1 fruit fly cellular context compared by ENCODE assay signal in genomic region chr3R:11773325-11773998, dm6.
A peak's percentile ranks its signal among the peaks of the same experiment; 100 is the strongest.
TF ChIP-seq lines count a peak whose summit lies in the region.

No protein-coding gene starts in this region.

TF ChIP-seq in whole organism, embryonic, 481 proteins besides CTCF, POLR2A, EP300 and RAD21 (continued from another document):
- TF ChIP-seq CG1529 (GFP tag; optimal IDR thresholded peaks at IDR 0.05; lab: Kevin White, UChicago) (no peak), CrebB (tag; optimal IDR thresholded peaks at IDR 0.05; lab: Kevin White, UChicago) (no peak), Mad (GFP tag; optimal IDR thresholded peaks at IDR 0.05; lab: Kevin White, UChicago) (no peak), CG31441 (GFP tag; IDR thresholded peaks at IDR 0.05; lab: Robert Waterston, UW) (no peak), Dbx (GFP tag; IDR thresholded peaks at IDR 0.05; lab: Robert Waterston, UW) (no peak), fd96Cb (tag; optimal IDR thresholded peaks at IDR 0.05; lab: Kevin White, UChicago) (no peak), Jarid2 (GFP tag; optimal IDR thresholded peaks at IDR 0.05; lab: Kevin White, UChicago) (no peak), chn (GFP tag; optimal IDR thresholded peaks at IDR 0.05; lab: Kevin White, UChicago) (peak; percentile 31), tx (GFP tag; optimal IDR thresholded peaks at IDR 0.05; lab: Kevin White, UChicago) (no peak), tll (GFP tag; optimal IDR thresholded peaks at IDR 0.05; lab: Kevin White, UChicago) (peak in 1 of 2 experiments; percentile 74), CG8290 (GFP tag; optimal IDR thresholded peaks at IDR 0.05; lab: Kevin White, UChicago) (no peak), CG8290 (tag; optimal IDR thresholded peaks at IDR 0.05; lab: Kevin White, UChicago) (no peak), CG18262 (tag; optimal IDR thresholded peaks at IDR 0.05; lab: Kevin White, UChicago) (no peak), lilli (GFP tag; optimal IDR thresholded peaks at IDR 0.05; lab: Kevin White, UChicago) (no peak), bsh (GFP tag; optimal IDR thresholded peaks at IDR 0.05; lab: Kevin White, UChicago) (peak in 1 of 2 experiments; percentile 13), CG15011 (GFP tag; optimal IDR thresholded peaks at IDR 0.05; lab: Kevin White, UChicago) (no peak), CG10274 (GFP tag; optimal IDR thresholded peaks at IDR 0.05; lab: Kevin White, UChicago) (peak; percentile 57), Chrac-16 (GFP tag; optimal IDR thresholded peaks at IDR 0.05; lab: Kevin White, UChicago) (no peak), sna (GFP tag; IDR thresholded peaks at IDR 0.05; lab: Robert Waterston, UW; ENCODE audit: partially characterized antibody) (no peak), CG33557 (GFP tag; optimal IDR thresholded peaks at IDR 0.05; lab: Kevin White, UChicago) (peak; percentile 80), Atf-2 (GFP tag; optimal IDR thresholded peaks at IDR 0.05; lab: Kevin White, UChicago) (no peak), Trl (optimal IDR thresholded peaks at IDR 0.05; lab: Kevin White, UChicago) (peak; percentile 90 to 99), Trl (GFP tag; optimal IDR thresholded peaks at IDR 0.05; lab: Kevin White, UChicago) (peak; percentile 31), dimm (GFP tag; IDR thresholded peaks at IDR 0.05; lab: Robert Waterston, UW) (no peak), vnd (GFP tag; IDR thresholded peaks at IDR 0.05; lab: Robert Waterston, UW; ENCODE audit: partially characterized antibody) (no peak), HmgZ (tag; optimal IDR thresholded peaks at IDR 0.05; lab: Kevin White, UChicago) (no peak), fru (optimal IDR thresholded peaks at IDR 0.05; lab: Kevin White, UChicago) (no peak), wek (GFP tag; optimal IDR thresholded peaks at IDR 0.05; lab: Kevin White, UChicago) (peak; percentile 47), CG3163 (GFP tag; optimal IDR thresholded peaks at IDR 0.05; lab: Kevin White, UChicago) (no peak), Optix (GFP tag; IDR thresholded peaks at IDR 0.05; lab: Robert Waterston, UW) (no peak), nau (GFP tag; optimal IDR thresholded peaks at IDR 0.05; lab: Kevin White, UChicago) (no peak), CG17361 (GFP tag; IDR thresholded peaks at IDR 0.05; lab: Robert Waterston, UW) (no peak), otp (GFP tag; IDR thresholded peaks at IDR 0.05; lab: Robert Waterston, UW) (no peak), CG12659 (GFP tag; optimal IDR thresholded peaks at IDR 0.05; lab: Kevin White, UChicago) (no peak), CG6272 (GFP tag; IDR thresholded peaks at IDR 0.05; lab: Robert Waterston, UW) (no peak), CG2129 (GFP tag; IDR thresholded peaks at IDR 0.05; lab: Robert Waterston, UW; ENCODE audit: partially characterized antibody) (0 out of 2 replicates have a peak, but pooled peaks have one; percentile 16), trh (GFP tag; optimal IDR thresholded peaks at IDR 0.05; lab: Kevin White, UChicago) (no peak), nerfin-1 (tag; optimal IDR thresholded peaks at IDR 0.05; lab: Kevin White, UChicago) (peak; percentile 63), Xrp1 (GFP tag; IDR thresholded peaks at IDR 0.05; lab: Robert Waterston, UW) (0 out of 2 replicates have a peak, but pooled peaks have one; percentile 5), CG9215 (GFP tag; IDR thresholded peaks at IDR 0.05; lab: Robert Waterston, UW) (no peak), CG4360 (GFP tag; IDR thresholded peaks at IDR 0.05; lab: Robert Waterston, UW) (peak; percentile 90)
